Fruit fly (Drosophila melanogaster): ENCODE measurements around the gene CG5614.

CG5614 gene

dm6 chr3R:15786538-15786937, 6.9 kb downstream of the CG5614 start, which contains the start of gene CG9590 (continued):
- TF ChIP-seq PHDP (tag; optimal IDR thresholded peaks at IDR 0.05) (no peak), kah (GFP tag; optimal IDR thresholded peaks at IDR 0.05) (no peak), stwl (tag; optimal IDR thresholded peaks at IDR 0.05) (peak; percentile 43), BEAF-32 (GFP tag; optimal IDR thresholded peaks at IDR 0.05) (peak; percentile 8), pzg (GFP tag; optimal IDR thresholded peaks at IDR 0.05) (peak; percentile 43), tin (GFP tag; optimal IDR thresholded peaks at IDR 0.05) (no peak), HmgD (GFP tag; optimal IDR thresholded peaks at IDR 0.05) (no peak), CG4617 (GFP tag; optimal IDR thresholded peaks at IDR 0.05; ENCODE audit: borderline replicate concordance) (peak; percentile 19), Gsc (GFP tag; IDR thresholded peaks at IDR 0.05) (no peak), Dp (GFP tag; optimal IDR thresholded peaks at IDR 0.05) (peak; percentile 89), wor (GFP tag; IDR thresholded peaks at IDR 0.05) (no peak), CG5953 (GFP tag; IDR thresholded peaks at IDR 0.05) (no peak), CG1603 (tag; optimal IDR thresholded peaks at IDR 0.05) (peak; percentile 18), Elba2 (GFP tag; optimal IDR thresholded peaks at IDR 0.05) (no peak), YL-1 (GFP tag; optimal IDR thresholded peaks at IDR 0.05) (peak; percentile 54), Hsf (GFP tag; optimal IDR thresholded peaks at IDR 0.05) (no peak), bab2 (GFP tag; optimal IDR thresholded peaks at IDR 0.05) (no peak), Mrtf (GFP tag; IDR thresholded peaks at IDR 0.05) (no peak), fd102C (GFP tag; optimal IDR thresholded peaks at IDR 0.05) (no peak), Xbp1 (GFP tag; optimal IDR thresholded peaks at IDR 0.05) (peak; percentile 38), CG10565 (GFP tag; optimal IDR thresholded peaks at IDR 0.05) (no peak), CG13287 (GFP tag; IDR thresholded peaks at IDR 0.05; ENCODE audit: partially characterized antibody) (peak; percentile 34; the same call in 1 of the 2 replicates), ken (GFP tag; IDR thresholded peaks at IDR 0.05) (no peak), CG2889 (GFP tag; IDR thresholded peaks at IDR 0.05) (no peak), CG18619 (GFP tag; optimal IDR thresholded peaks at IDR 0.05) (no peak), bigmax (GFP tag; optimal IDR thresholded peaks at IDR 0.05) (no peak), CG43689 (GFP tag; IDR thresholded peaks at IDR 0.05) (no peak), caup (GFP tag; optimal IDR thresholded peaks at IDR 0.05; ENCODE audit: severe bottlenecking) (no peak), crp (GFP tag; optimal IDR thresholded peaks at IDR 0.05) (peak; percentile 61 to 92), dysf (GFP tag; IDR thresholded peaks at IDR 0.05) (no peak)

dm6 chr3R:15788221-15788620, 8.6 kb downstream of the CG5614 start, which contains the start of gene Uros2:
TSS of gene Uros2 (plus strand) at chr3R:15788521.
- TF ChIP-seq H2.0 (GFP tag; IDR thresholded peaks at IDR 0.05) (no peak), br (optimal IDR thresholded peaks at IDR 0.05) (no peak), fd3F (GFP tag; optimal IDR thresholded peaks at IDR 0.05) (no peak), CG2875 (GFP tag; optimal IDR thresholded peaks at IDR 0.05) (no peak), Hey (tag; optimal IDR thresholded peaks at IDR 0.05) (no peak), wor (GFP tag; IDR thresholded peaks at IDR 0.05) (no peak), amos (GFP tag; IDR thresholded peaks at IDR 0.05; ENCODE audit: partially characterized antibody) (no peak), Lim3 (GFP tag; IDR thresholded peaks at IDR 0.05) (no peak), Sry-δ (GFP tag; optimal IDR thresholded peaks at IDR 0.05) (no peak), fd96Cb (tag; optimal IDR thresholded peaks at IDR 0.05) (no peak), HLHmδ (GFP tag; optimal IDR thresholded peaks at IDR 0.05) (no peak), gcm2 (GFP tag; optimal IDR thresholded peaks at IDR 0.05) (no peak)

All from whole organism, embryonic.